Worm (Caenorhabditis elegans) whole organism, L3 larva: ENCODE results near the gene col-19.

Experiments used
- R02D3.7 ChIP-seq: fragments of 150-350 bp; optimal IDR thresholded peaks from 2 replicates; lab custom pipeline; 2014; ENCODE audit warnings: missing biosample characterization, missing genetic modification characterization
- ZK546.5 ChIP-seq: sonication (generic microtip); optimal IDR thresholded peaks from 2 replicates; lab custom pipeline; 2017; ENCODE audit warnings: missing biosample characterization, missing genetic modification characterization
- elt-3 ChIP-seq, 3 experiments: fragments of 150-350 bp in 1 of 3; sonication (generic microtip) in 2 of 3; optimal IDR thresholded peaks; 2 replicates in 2 of 3; 4 replicates in 1 of 3; lab custom pipeline; 2014 to 2017; ENCODE audit warnings: missing biosample characterization in 3 of 3, missing genetic modification characterization in 3 of 3
- lin-15B ChIP-seq: fragments of 150-350 bp; optimal IDR thresholded peaks from 2 replicates; lab custom pipeline; 2014; ENCODE audit warnings: missing biosample characterization, missing genetic modification characterization
- nhr-12 ChIP-seq: fragments of 150-350 bp; optimal IDR thresholded peaks from 2 replicates; lab custom pipeline; 2014; ENCODE audit warnings: missing biosample characterization, missing genetic modification characterization
- nhr-77 ChIP-seq: fragments of 150-350 bp; optimal IDR thresholded peaks from 2 replicates; lab custom pipeline; 2014; ENCODE audit warnings: missing biosample characterization, missing genetic modification characterization
- ztf-4 ChIP-seq: fragments of 150-350 bp; optimal IDR thresholded peaks from 2 replicates; lab custom pipeline; 2014; ENCODE audit warnings: missing biosample characterization, missing genetic modification characterization

ce11 chrX:390469-390868 is 31.0 kb upstream of the col-19 start, which contains the start of gene R04A9.9:
- no peak for TF ChIP-seq lin-15B (tag; lab: Kevin White, UChicago)
- TF ChIP-seq ztf-4: no peak
- no peak for TF ChIP-seq nhr-77 (tag; lab: Kevin White, UChicago)
- TF ChIP-seq ZK546.5 (tag; lab: Kevin White, UChicago): no peak
- no peak for TF ChIP-seq nhr-12 (tag; lab: Kevin White, UChicago)
- no peak for TF ChIP-seq R02D3.7
- no peak for TF ChIP-seq elt-3 (tag; optimal IDR thresholded peaks at IDR 0.05; lab: Kevin White, UChicago)
